Worm (Caenorhabditis elegans) whole organism, L1 larva: ENCODE results near the gene lhfp-4.
A peak's percentile ranks its signal among the peaks of the same experiment; 100 is the strongest.

ENCODE experiments used
- egl-27 ChIP-seq, 2 experiments: fragments of 150-350 bp in 1 of 2; sonication (generic microtip); optimal IDR thresholded peaks; 3 replicates each; lab custom pipeline; 2017 to 2018; ENCODE audit warnings: missing biosample characterization in 2 of 2, missing genetic modification characterization in 2 of 2, missing genetic modification reagents in 2 of 2
- elt-2 ChIP-seq: sonication (generic microtip); optimal IDR thresholded peaks from 2 replicates; lab custom pipeline; 2016; ENCODE audit warnings: missing genetic modification characterization, mild to moderate bottlenecking, inconsistent platforms, missing compliant biosample characterization, missing genetic modification reagents
- lin-35 ChIP-seq, 2 experiments: fragments of 150-350 bp; optimal IDR thresholded peaks; 2 replicates each; lab custom pipeline; 2014; ENCODE audit warnings: missing biosample characterization in 2 of 2, missing genetic modification characterization in 2 of 2, missing genetic modification reagents in 2 of 2
- lsy-2 ChIP-seq, 2 experiments: fragments of 150-350 bp; optimal IDR thresholded peaks; 2 replicates each; lab custom pipeline; 2014; ENCODE audit warnings: missing biosample characterization in 2 of 2, missing genetic modification characterization in 2 of 2
- nhr-71 ChIP-seq: sonication (generic microtip); optimal IDR thresholded peaks from 2 replicates; lab custom pipeline; 2016; ENCODE audit warnings: mild to moderate bottlenecking, missing genetic modification characterization, moderate library complexity, missing compliant biosample characterization

The lhfp-4 gene

DNA sequence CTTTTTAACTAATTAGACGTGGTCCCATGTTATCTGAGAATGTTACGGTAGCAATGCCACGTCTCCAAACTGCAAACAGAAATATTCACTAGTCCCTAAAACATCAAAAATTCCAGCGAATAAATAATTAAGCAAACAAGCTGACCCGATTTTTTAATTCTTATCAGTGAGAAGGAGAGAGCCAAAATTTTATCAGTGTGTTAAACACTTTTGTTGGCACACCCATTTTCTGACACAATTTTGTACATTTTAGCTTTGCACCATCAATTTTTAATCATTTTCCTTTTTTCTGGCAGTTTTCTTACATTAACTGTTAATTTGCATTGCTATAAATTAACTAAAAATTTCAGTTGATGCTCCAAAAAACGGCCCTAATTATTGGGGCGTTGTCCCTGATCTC is 45.1 kb downstream of the lhfp-4 start, which contains the start of gene C49C3.4:
TSS of gene C49C3.4 (plus strand) at position 351 of the 400 bp plus-strand sequence.
- TF ChIP-seq elt-2 (tag; lab: Kevin White, UChicago) (peak; percentile 52), lsy-2 (tag; optimal IDR thresholded peaks at IDR 0.05; lab: Kevin White, UChicago) (no peak), nhr-71 (tag; lab: Kevin White, UChicago) (no peak), egl-27 (tag; optimal IDR thresholded peaks at IDR 0.05; lab: Kevin White, UChicago) (no peak), lin-35 (GFP tag; optimal IDR thresholded peaks at IDR 0.05; lab: Kevin White, UChicago) (peak in 1 of 2 experiments; percentile 4)
